Fruit fly (Drosophila melanogaster) whole organism: Measurements from ENCODE around the gene mRpL19.

ENCODE experiments used
- CG8478 ChIP-seq: fragments of >200 bp; optimal IDR thresholded peaks from 2 replicates; lab custom pipeline; 2018; ENCODE audit warnings: inconsistent platforms
- Dll ChIP-seq: fragments of >200 bp; optimal IDR thresholded peaks from 2 replicates; lab custom pipeline; 2017
- EcR ChIP-seq, 2 experiments: fragments of >200 bp; optimal IDR thresholded peaks; 2 replicates each; lab custom pipeline; 2017; ENCODE audit warnings: missing biosample characterization in 2 of 2, missing genetic modification characterization in 2 of 2, missing genetic modification reagents in 2 of 2
- pan ChIP-seq: fragments of >200 bp; optimal IDR thresholded peaks from 2 replicates; lab custom pipeline; 2017
- psq ChIP-seq: fragments of >200 bp; optimal IDR thresholded peaks from 2 replicates; lab custom pipeline; 2017
- usp ChIP-seq: fragments of >200 bp; optimal IDR thresholded peaks from 2 replicates; lab custom pipeline; 2017; ENCODE audit warnings: missing biosample characterization, missing genetic modification characterization, mixed read lengths

mRpL19 gene

DNA sequence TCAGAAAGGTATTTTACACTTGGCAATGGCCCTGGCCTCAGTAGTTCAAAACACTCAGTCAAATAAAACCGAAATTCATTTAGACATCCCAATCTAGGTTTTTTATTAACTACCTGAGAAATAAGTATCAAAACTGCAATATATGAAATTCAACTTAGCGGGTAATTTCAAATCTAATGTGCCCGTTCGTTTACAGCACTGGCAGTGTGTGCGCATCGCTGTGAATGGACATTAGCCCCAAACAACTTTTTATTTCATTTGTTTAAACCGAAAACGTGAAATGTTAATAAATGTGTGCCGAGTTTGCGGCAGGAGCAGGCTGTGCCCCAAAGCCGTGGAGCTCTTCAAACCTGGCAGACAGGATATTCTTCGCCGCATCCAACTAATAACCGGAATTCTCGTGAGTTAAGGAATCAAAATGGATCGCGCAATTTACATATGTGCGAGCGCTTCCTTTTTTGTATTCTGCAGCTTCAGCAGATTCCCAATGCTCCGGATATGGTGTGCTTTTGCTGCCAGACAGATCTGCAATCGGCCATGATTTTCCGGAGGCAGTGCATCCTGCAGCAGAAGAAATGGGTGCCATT lies 49.1 kb downstream of the mRpL19 start, which contains the start of gene nom:
Gene nom (plus strand): TSS at position 213 of the 587 bp plus-strand sequence.
- no peak for TF ChIP-seq EcR (GFP tag; optimal IDR thresholded peaks at IDR 0.05; lab: Kevin White, UChicago)
- no peak for TF ChIP-seq usp
- TF ChIP-seq pan (lab: Kevin White, UChicago) = no peak
- TF ChIP-seq psq (lab: Kevin White, UChicago) = no peak
- no peak for TF ChIP-seq CG8478 (lab: Kevin White, UChicago)
- TF ChIP-seq Dll (lab: Kevin White, UChicago) = no peak
